Worm (Caenorhabditis elegans): Measurements from ENCODE around the gene gln-1.

The gln-1 gene

DNA sequence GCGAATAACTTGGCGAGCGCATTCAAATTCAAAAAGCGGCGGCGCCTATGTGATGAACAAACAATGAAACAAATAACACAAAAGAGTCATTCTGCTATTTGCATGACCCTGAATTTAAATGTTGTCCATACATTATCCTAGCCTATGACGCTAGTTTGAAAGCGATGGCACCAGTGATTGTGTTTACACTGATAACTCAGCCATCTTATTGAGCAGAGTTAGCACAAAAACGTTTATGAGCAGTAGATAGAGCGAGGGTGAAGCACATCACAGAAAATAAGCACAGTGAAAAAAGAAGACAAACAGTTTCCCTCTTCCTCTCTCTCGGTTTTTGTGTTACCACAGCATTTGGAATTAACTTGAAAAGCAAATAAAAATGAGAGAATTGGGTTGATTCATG, 14.8 kb upstream of the gln-1 start:
- TF ChIP-seq jun-1 (tag; optimal IDR thresholded peaks at IDR 0.05) = peak; percentile 37
- TF ChIP-seq ztf-11 (tag; optimal IDR thresholded peaks at IDR 0.05) = no peak
- peak; percentile 79 for TF ChIP-seq pha-4 (tag; optimal IDR thresholded peaks at IDR 0.05)
- peak; percentile 8 for TF ChIP-seq elt-2 (tag; optimal IDR thresholded peaks at IDR 0.05)
- TF ChIP-seq fos-1 (tag; optimal IDR thresholded peaks at IDR 0.05) = no peak

DNA sequence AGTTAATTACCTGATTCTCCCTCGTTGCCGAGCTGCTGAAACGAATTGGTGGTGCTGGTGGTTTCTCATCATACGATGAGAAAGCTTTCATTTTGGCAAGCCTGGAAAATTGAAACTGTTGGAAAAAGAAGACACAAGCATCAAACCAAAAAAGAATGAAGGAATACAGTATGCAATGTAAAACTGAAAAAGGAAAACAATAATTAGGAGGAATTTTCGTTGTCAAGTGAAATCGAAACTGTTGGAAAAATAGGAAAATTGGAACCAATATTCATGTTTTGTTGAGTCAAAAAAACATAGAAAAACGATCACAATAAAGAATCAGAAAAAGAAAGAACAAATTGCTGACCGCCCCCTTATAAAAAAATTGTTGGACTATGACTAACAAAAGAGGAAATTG, 9.5 kb upstream of the gln-1 start, which contains the start of gene pak-1:
TSS of gene pak-1 (minus strand) at position 101 of the 400 bp plus-strand sequence.
- TF ChIP-seq mml-1 (tag; optimal IDR thresholded peaks at IDR 0.05) (no peak), egl-5 (tag; optimal IDR thresholded peaks at IDR 0.05) (no peak), pqm-1 (tag; optimal IDR thresholded peaks at IDR 0.05) (no peak), R02D3.7 (tag; optimal IDR thresholded peaks at IDR 0.05) (no peak), ceh-16 (tag; optimal IDR thresholded peaks at IDR 0.05) (no peak)

DNA sequence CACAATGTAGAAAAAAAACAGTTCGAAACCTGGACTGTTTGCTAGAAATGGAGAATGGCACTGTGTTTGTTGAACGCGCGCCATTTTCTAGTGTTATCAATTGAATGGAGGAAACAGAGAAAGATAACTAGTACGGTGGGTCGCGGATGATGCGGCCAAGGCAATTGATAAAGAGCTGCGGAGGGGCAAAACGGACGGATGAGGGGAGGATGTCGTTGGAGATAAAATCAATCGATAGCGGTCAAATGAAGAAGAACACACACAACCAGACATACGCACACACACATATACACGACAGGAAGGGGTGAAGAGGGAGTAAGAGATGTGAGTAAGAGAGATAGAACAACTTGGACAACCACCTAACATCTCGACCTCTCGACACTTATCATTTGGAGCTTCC, 8.0 kb upstream of the gln-1 start:
- TF ChIP-seq unc-39 (tag; optimal IDR thresholded peaks at IDR 0.05) = no peak
- peak; percentile 68 for TF ChIP-seq nhr-23 (tag; optimal IDR thresholded peaks at IDR 0.05)
- TF ChIP-seq ceh-9 (tag; optimal IDR thresholded peaks at IDR 0.05) = no peak
- TF ChIP-seq nhr-28 (tag; optimal IDR thresholded peaks at IDR 0.05) = no peak
- peak in 1 of 3 experiments; percentile 87 for TF ChIP-seq elt-3 (tag; optimal IDR thresholded peaks at IDR 0.05)
- no peak for TF ChIP-seq snpc-4 (tag; optimal IDR thresholded peaks at IDR 0.05)
- peak; percentile 56 for TF ChIP-seq elt-2 (tag; optimal IDR thresholded peaks at IDR 0.05)
- no peak for TF ChIP-seq nhr-43 (tag; optimal IDR thresholded peaks at IDR 0.05; ENCODE audit: poor library complexity, severe bottlenecking)
- TF ChIP-seq mdl-1 (tag; optimal IDR thresholded peaks at IDR 0.05) = no peak
- TF ChIP-seq lin-39 (tag; optimal IDR thresholded peaks at IDR 0.05) = no peak
- no peak for TF ChIP-seq R02D3.7 (tag; optimal IDR thresholded peaks at IDR 0.05)
- TF ChIP-seq jun-1 (tag; optimal IDR thresholded peaks at IDR 0.05) = no peak
- no peak for TF ChIP-seq nhr-237 (tag; optimal IDR thresholded peaks at IDR 0.05)
- no peak for TF ChIP-seq nhr-67 (tag; optimal IDR thresholded peaks at IDR 0.05)
- no peak for TF ChIP-seq elt-1 (tag; optimal IDR thresholded peaks at IDR 0.05)
- peak; percentile 80 for TF ChIP-seq ceh-28 (tag; optimal IDR thresholded peaks at IDR 0.05)

DNA sequence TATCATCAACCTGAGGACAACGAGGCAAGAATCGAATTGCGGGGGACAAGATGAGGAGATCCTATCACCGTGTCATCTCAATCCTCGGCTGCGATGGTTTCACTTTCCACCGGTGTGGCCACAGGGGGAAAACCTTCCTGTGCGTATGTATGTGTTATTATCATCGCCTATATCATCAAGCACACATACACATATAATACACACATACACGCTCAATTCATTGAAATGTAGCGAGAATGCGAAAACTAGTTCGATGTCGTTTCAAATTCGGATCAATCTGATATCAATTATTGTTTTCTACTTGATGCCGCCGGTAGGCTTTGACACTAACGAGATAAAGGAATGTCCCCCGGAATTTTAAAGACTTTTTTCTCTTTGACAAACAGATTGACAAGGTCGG, 7.2 kb upstream of the gln-1 start:
- TF ChIP-seq skn-1 (tag; optimal IDR thresholded peaks at IDR 0.05) (no peak), nhr-23 (tag; optimal IDR thresholded peaks at IDR 0.05) (peak; percentile 59), lin-15B (tag; optimal IDR thresholded peaks at IDR 0.05) (no peak), nhr-43 (tag; optimal IDR thresholded peaks at IDR 0.05; ENCODE audit: poor library complexity, severe bottlenecking) (no peak), mml-1 (tag; optimal IDR thresholded peaks at IDR 0.05) (no peak), nfya-1 (tag; optimal IDR thresholded peaks at IDR 0.05; ENCODE audit: insufficient read depth) (no peak), tbx-2 (tag; optimal IDR thresholded peaks at IDR 0.05) (no peak), daf-12 (tag; optimal IDR thresholded peaks at IDR 0.05) (no peak), ceh-9 (tag; optimal IDR thresholded peaks at IDR 0.05) (no peak), ztf-11 (tag; optimal IDR thresholded peaks at IDR 0.05) (no peak), nhr-25 (tag; optimal IDR thresholded peaks at IDR 0.05) (peak; percentile 39), fkh-2 (tag; optimal IDR thresholded peaks at IDR 0.05) (no peak)

DNA sequence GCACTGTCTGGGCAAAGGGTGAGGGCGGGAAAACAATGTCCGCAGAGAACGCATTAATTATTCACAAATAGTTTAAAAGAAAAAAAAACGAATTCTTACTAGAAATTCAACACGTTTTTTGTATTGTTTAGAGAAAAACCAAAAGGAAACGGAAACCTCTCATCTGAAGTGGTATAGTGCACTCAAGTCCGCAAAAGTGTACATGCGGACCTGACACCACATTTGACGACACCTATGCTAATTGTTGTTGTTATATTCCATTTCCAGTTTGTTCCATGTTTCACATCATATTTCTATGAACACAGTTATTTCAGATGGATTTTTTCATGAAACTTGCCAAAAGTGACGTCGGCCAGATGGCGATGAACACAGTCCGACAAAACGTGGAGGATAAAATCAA, 5.3 kb upstream of the gln-1 start, which contains the start of gene C45B2.6:
TSS of gene C45B2.6 (plus strand) at position 136 of the 400 bp plus-strand sequence.
- peak; percentile 29 for TF ChIP-seq hmg-11 (tag; optimal IDR thresholded peaks at IDR 0.05)
- no peak for TF ChIP-seq unc-39 (tag; optimal IDR thresholded peaks at IDR 0.05)
- TF ChIP-seq nhr-23 (tag; optimal IDR thresholded peaks at IDR 0.05) = no peak
- peak; percentile 60 for TF ChIP-seq egl-5 (tag; optimal IDR thresholded peaks at IDR 0.05)
- TF ChIP-seq unc-62 (GFP tag; optimal IDR thresholded peaks at IDR 0.05) = no peak
- TF ChIP-seq lin-15B (tag; optimal IDR thresholded peaks at IDR 0.05) = no peak
- no peak for TF ChIP-seq nhr-237 (tag; optimal IDR thresholded peaks at IDR 0.05)
- TF ChIP-seq nfya-1 (tag; optimal IDR thresholded peaks at IDR 0.05; ENCODE audit: insufficient read depth) = peak; percentile 26
- peak; percentile 43 for TF ChIP-seq pha-4 (tag; optimal IDR thresholded peaks at IDR 0.05)
- no peak for TF ChIP-seq skn-1 (tag; optimal IDR thresholded peaks at IDR 0.05)
- TF ChIP-seq nhr-25 (tag; optimal IDR thresholded peaks at IDR 0.05) = peak; percentile 15

All from whole organism, L3 larva.